Worm (Caenorhabditis elegans): ENCODE data around the gene dsc-1.

The dsc-1 gene

ce11 chrX:15060303-15060702 is 25.7 kb upstream of the dsc-1 start, which contains the start of gene fbxa-96:
Gene fbxa-96, minus strand, starts transcription at chrX:15060403.
- TF ChIP-seq ztf-11 (tag; optimal IDR thresholded peaks at IDR 0.05), result no peak
- peak; percentile 9 for TF ChIP-seq aha-1 (tag)

ce11 chrX:15057900-15058299 is 23.3 kb upstream of the dsc-1 start:
- TF ChIP-seq lin-1 (GFP tag; IDR thresholded peaks at IDR 0.05), result no peak
- no peak for TF ChIP-seq dmd-8 (GFP tag; IDR thresholded peaks at IDR 0.05)
- TF ChIP-seq unc-62 (GFP tag; optimal IDR thresholded peaks at IDR 0.05 in 1 of 2), result peak in 1 of 2 experiments; percentile 14
- no peak for TF ChIP-seq unc-62 (tag; optimal IDR thresholded peaks at IDR 0.05)
- TF ChIP-seq aha-1 (tag), result peak; percentile 97
- no peak for TF ChIP-seq sdz-12 (GFP tag; optimal IDR thresholded peaks at IDR 0.05)
- no peak for TF ChIP-seq daf-19 (GFP tag; conservative IDR thresholded peaks at IDR 0.05)

- TF ChIP-seq dpl-1 (GFP tag; optimal IDR thresholded peaks at IDR 0.05) (no peak), F26F4.8 (GFP tag; conservative IDR thresholded peaks at IDR 0.05) (no peak), mdt-29 (GFP tag; IDR thresholded peaks at IDR 0.05) (no peak), nhr-237 (tag; optimal IDR thresholded peaks at IDR 0.05) (no peak), D1046.2 (GFP tag; IDR thresholded peaks at IDR 0.05) (no peak), pqm-1 (tag; optimal IDR thresholded peaks at IDR 0.05) (no peak), nhr-111 (GFP tag; optimal IDR thresholded peaks at IDR 0.05) (no peak), nhr-25 (tag; optimal IDR thresholded peaks at IDR 0.05; ENCODE audit: borderline replicate concordance, insufficient read depth) (no peak), F44E2.7 (GFP tag; IDR thresholded peaks at IDR 0.05) (no peak), nhr-6 (tag; optimal IDR thresholded peaks at IDR 0.05) (no peak)
These were observed 22.1 kb upstream of the dsc-1 start, which contains the start of gene H03G16.5 for ce11 chrX:15056737-15057136. Gene H03G16.5, minus strand, starts transcription at chrX:15056837.

- no peak for TF ChIP-seq F49E8.2 (tag; optimal IDR thresholded peaks at IDR 0.05; ENCODE audit: borderline replicate concordance)
- no peak for TF ChIP-seq lin-13 (GFP tag; optimal IDR thresholded peaks at IDR 0.05)
- TF ChIP-seq zfp-2 (tag; optimal IDR thresholded peaks at IDR 0.05), result no peak
- no peak for TF ChIP-seq hif-1 (tag; optimal IDR thresholded peaks at IDR 0.05)
- no peak for TF ChIP-seq F37D6.2 (tag; optimal IDR thresholded peaks at IDR 0.05)
- no peak for TF ChIP-seq daf-16 (GFP tag; optimal IDR thresholded peaks at IDR 0.05)
- TF ChIP-seq daf-16 (tag; optimal IDR thresholded peaks at IDR 0.05), result no peak
- no peak for TF ChIP-seq dmd-9 (GFP tag; IDR thresholded peaks at IDR 0.05)
- no peak for TF ChIP-seq zip-2 (tag; optimal IDR thresholded peaks at IDR 0.05)
- no peak for TF ChIP-seq madf-9 (GFP tag; conservative IDR thresholded peaks at IDR 0.05)
- TF ChIP-seq T26A8.4 (GFP tag; IDR thresholded peaks at IDR 0.05), result no peak
- TF ChIP-seq dmd-6 (GFP tag; IDR thresholded peaks at IDR 0.05), result no peak
- TF ChIP-seq pqm-1 (tag; optimal IDR thresholded peaks at IDR 0.05), result no peak
- no peak for TF ChIP-seq tra-1 (GFP tag; IDR thresholded peaks at IDR 0.05)
- TF ChIP-seq lin-39 (tag; optimal IDR thresholded peaks at IDR 0.05), result no peak
These were observed 21.3 kb upstream of the dsc-1 start, which contains the start of gene H03G16.7 for ce11 chrX:15055914-15056313. Gene H03G16.7, minus strand, starts transcription at chrX:15056014.

ce11 chrX:15053223-15053933 is 18.7 kb upstream of the dsc-1 start, which contains the start of gene H03G16.1:
Gene H03G16.1, plus strand, starts transcription at chrX:15053883.
- TF ChIP-seq mdl-1 (tag; optimal IDR thresholded peaks at IDR 0.05), result no peak
- peak in 1 of 2 experiments; percentile 92 for TF ChIP-seq unc-62 (GFP tag; optimal IDR thresholded peaks at IDR 0.05 in 1 of 2)
- TF ChIP-seq unc-62 (tag; optimal IDR thresholded peaks at IDR 0.05), result no peak

All from whole organism, L4 larva.